Worm (Caenorhabditis elegans): ENCODE data around the gene dop-5.

ce11 chrV:11316801-11317200, 49.2 kb downstream of the dop-5 start, which contains the start of gene cutl-18:
- TF ChIP-seq ztf-23 (GFP tag; IDR thresholded peaks at IDR 0.05) (no peak), klf-2 (GFP tag; conservative IDR thresholded peaks at IDR 0.05) (no peak), tab-1 (GFP tag; IDR thresholded peaks at IDR 0.05) (no peak), med-1 (GFP tag; optimal IDR thresholded peaks at IDR 0.05; ENCODE audit: insufficient read depth) (no peak), flt-1 (GFP tag; IDR thresholded peaks at IDR 0.05) (no peak), T22C8.4 (GFP tag; IDR thresholded peaks at IDR 0.05) (no peak), ref-1 (GFP tag; conservative IDR thresholded peaks at IDR 0.05) (no peak), ztf-29 (GFP tag; IDR thresholded peaks at IDR 0.05) (no peak)
